Fruit fly (Drosophila melanogaster): ENCODE data around the gene CG15021.

CG15021 gene

DNA sequence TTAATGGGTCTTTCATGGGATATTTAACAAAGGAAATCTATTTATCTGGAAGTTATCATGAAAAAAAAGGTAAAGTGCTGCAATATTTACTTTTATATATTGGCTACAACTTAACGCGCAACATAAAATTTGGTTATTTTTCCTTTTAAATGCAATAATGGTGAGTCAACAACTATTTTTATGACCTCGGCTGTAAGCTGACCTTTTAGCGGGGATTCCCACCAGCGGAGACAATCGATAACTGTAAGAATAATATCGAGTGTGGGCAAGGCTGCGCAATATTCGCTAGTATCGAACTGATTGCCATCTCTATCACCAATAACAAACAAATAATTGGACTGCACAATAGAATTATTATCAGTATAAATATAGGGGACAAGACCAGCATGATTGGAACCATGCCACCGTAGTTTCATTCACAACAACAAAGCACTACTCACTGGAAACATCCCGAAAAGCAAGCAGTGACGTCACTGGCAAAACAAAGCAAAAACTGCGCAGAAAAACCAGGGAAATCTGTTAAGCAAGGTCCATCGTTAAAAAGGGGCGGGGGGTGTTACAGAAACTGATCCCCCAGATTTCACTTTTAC, 33.2 kb upstream of the CG15021 start, which contains the start of gene Syx17 (continued):
- TF ChIP-seq pfk (GFP tag; optimal IDR thresholded peaks at IDR 0.05) (no peak), hth (optimal IDR thresholded peaks at IDR 0.05) (no peak), CG43689 (GFP tag; IDR thresholded peaks at IDR 0.05) (no peak), btn (GFP tag; optimal IDR thresholded peaks at IDR 0.05) (no peak), insv (GFP tag; optimal IDR thresholded peaks at IDR 0.05) (peak in 1 of 2 experiments; percentile 36), Jarid2 (GFP tag; optimal IDR thresholded peaks at IDR 0.05) (peak; percentile 50), schlank (tag; optimal IDR thresholded peaks at IDR 0.05) (no peak), Blimp-1 (GFP tag; optimal IDR thresholded peaks at IDR 0.05) (peak; percentile 51), CG13287 (GFP tag; IDR thresholded peaks at IDR 0.05; ENCODE audit: partially characterized antibody) (peak; percentile 91), CG13624 (GFP tag; optimal IDR thresholded peaks at IDR 0.05) (peak; percentile 91), CG18764 (GFP tag; optimal IDR thresholded peaks at IDR 0.05) (peak; percentile 38), scrt (GFP tag; optimal IDR thresholded peaks at IDR 0.05) (peak; percentile 11), CTCF (GFP tag; optimal IDR thresholded peaks at IDR 0.05) (peak; percentile 49), CG6791 (GFP tag; IDR thresholded peaks at IDR 0.05; ENCODE audit: partially characterized antibody) (peak; percentile 94), Rx (GFP tag; IDR thresholded peaks at IDR 0.05) (no peak), tio (GFP tag; optimal IDR thresholded peaks at IDR 0.05) (peak; percentile 6), CG7271 (tag; optimal IDR thresholded peaks at IDR 0.05) (peak; percentile 23), croc (GFP tag; conservative IDR thresholded peaks at IDR 0.05) (no peak), CG17359 (tag; optimal IDR thresholded peaks at IDR 0.05) (peak; percentile 56), gro (GFP tag; optimal IDR thresholded peaks at IDR 0.05) (no peak), H15 (GFP tag; IDR thresholded peaks at IDR 0.05) (no peak)

- no peak for TF ChIP-seq CG14014 (GFP tag; IDR thresholded peaks at IDR 0.05)
- TF ChIP-seq CG17385 (GFP tag; optimal IDR thresholded peaks at IDR 0.05) = no peak
- no peak for TF ChIP-seq Hand (GFP tag; optimal IDR thresholded peaks at IDR 0.05)
- no peak for TF ChIP-seq kah (GFP tag; optimal IDR thresholded peaks at IDR 0.05)
- no peak for TF ChIP-seq Sox100B (GFP tag; optimal IDR thresholded peaks at IDR 0.05)
- no peak for TF ChIP-seq p53 (GFP tag; optimal IDR thresholded peaks at IDR 0.05)
- TF ChIP-seq ato (GFP tag; IDR thresholded peaks at IDR 0.05; ENCODE audit: partially characterized antibody) = peak; percentile 31; the same call in 1 of the 2 replicates
- no peak for TF ChIP-seq CG9876 (GFP tag; optimal IDR thresholded peaks at IDR 0.05)
- no peak for TF ChIP-seq CG2120 (GFP tag; optimal IDR thresholded peaks at IDR 0.05)
- no peak for TF ChIP-seq CG11723 (GFP tag; optimal IDR thresholded peaks at IDR 0.05)
- no peak for TF ChIP-seq CG12155 (GFP tag; optimal IDR thresholded peaks at IDR 0.05)
- no peak for TF ChIP-seq CG12769 (tag; optimal IDR thresholded peaks at IDR 0.05)
- no peak for TF ChIP-seq Doc2 (GFP tag; IDR thresholded peaks at IDR 0.05)
- no peak for TF ChIP-seq Lim3 (GFP tag; IDR thresholded peaks at IDR 0.05)
- no peak for TF ChIP-seq ap (GFP tag; IDR thresholded peaks at IDR 0.05)
- 0 out of 2 replicates have a peak, but pooled peaks have one; percentile 25 for TF ChIP-seq CG32532 (GFP tag; IDR thresholded peaks at IDR 0.05)
- no peak for TF ChIP-seq Dip2 (GFP tag; IDR thresholded peaks at IDR 0.05)
- no peak for TF ChIP-seq CG15073 (GFP tag; optimal IDR thresholded peaks at IDR 0.05)
- TF ChIP-seq CG12744 (GFP tag; optimal IDR thresholded peaks at IDR 0.05) = no peak
- TF ChIP-seq tna (GFP tag; IDR thresholded peaks at IDR 0.05; ENCODE audit: partially characterized antibody) = peak; percentile 11; the same call in 1 of the 2 replicates
- TF ChIP-seq CG34224 (GFP tag; IDR thresholded peaks at IDR 0.05; ENCODE audit: partially characterized antibody) = peak; percentile 72
- no peak for TF ChIP-seq lab (GFP tag; optimal IDR thresholded peaks at IDR 0.05)
- no peak for TF ChIP-seq NK7.1 (GFP tag; optimal IDR thresholded peaks at IDR 0.05)
- 0 out of 2 replicates have a peak, but pooled peaks have one; percentile 51 for TF ChIP-seq nerfin-2 (GFP tag; IDR thresholded peaks at IDR 0.05; ENCODE audit: partially characterized antibody)
- no peak for TF ChIP-seq MTF-1 (GFP tag; optimal IDR thresholded peaks at IDR 0.05; ENCODE audit: borderline replicate concordance)
- no peak for TF ChIP-seq CG3847 (GFP tag; IDR thresholded peaks at IDR 0.05)
- TF ChIP-seq CG13894 (tag; optimal IDR thresholded peaks at IDR 0.05) = no peak
- TF ChIP-seq chif (GFP tag; optimal IDR thresholded peaks at IDR 0.05) = no peak
- TF ChIP-seq eve (GFP tag; optimal IDR thresholded peaks at IDR 0.05) = peak in 1 of 2 experiments; percentile 43
- TF ChIP-seq knrl (GFP tag; IDR thresholded peaks at IDR 0.05; ENCODE audit: partially characterized antibody) = peak; percentile 66
Observed at dm6 chr3L:4405922-4406321, 30.6 kb upstream of the CG15021 start, which contains the start of gene CG15019. Gene CG15019, minus strand, starts transcription at chr3L:4406059.
